Worm (Caenorhabditis elegans): ENCODE data around the gene B0336.7.

B0336.7 gene

DNA sequence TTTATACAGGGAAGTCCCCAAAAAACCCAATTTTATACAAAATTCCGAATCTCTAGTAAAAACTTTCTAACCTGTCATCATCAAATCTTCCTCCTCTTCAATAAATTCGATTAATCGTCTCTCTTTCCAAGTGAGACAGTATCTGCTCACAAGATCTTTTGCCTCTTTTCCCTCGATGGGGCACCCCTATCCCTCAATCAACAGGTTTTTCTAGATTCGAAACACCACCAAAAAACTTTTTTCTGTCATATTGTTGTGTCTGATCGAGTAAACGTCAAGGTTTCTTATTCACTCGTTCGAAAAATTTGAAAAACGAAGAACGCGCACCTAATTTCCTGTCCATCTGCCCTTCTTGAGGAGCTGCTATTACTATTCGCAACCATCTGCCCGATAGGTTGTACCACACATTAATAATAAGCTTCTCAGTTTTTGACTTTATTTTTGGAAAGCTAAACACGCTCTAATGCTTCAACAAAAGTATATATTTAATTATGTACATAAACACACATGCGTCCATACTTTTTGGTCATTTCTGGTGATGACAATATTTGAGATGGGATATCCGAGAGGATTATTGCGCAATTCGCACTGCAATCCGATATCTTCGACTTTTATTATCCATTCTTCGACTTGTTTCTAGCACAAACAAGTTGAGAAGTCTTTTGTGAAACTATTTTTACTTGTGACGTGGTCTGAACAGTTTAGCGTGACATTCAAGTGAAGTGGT is 22.1 kb upstream of the B0336.7 start:
- TF ChIP-seq aha-1 (tag) = peak; percentile 93
- no peak for TF ChIP-seq vab-7 (GFP tag; IDR thresholded peaks at IDR 0.05)
- peak in 1 of 2 experiments; percentile 13 for TF ChIP-seq unc-62 (GFP tag; optimal IDR thresholded peaks at IDR 0.05 in 1 of 2)
- TF ChIP-seq unc-62 (tag; optimal IDR thresholded peaks at IDR 0.05) = no peak

DNA sequence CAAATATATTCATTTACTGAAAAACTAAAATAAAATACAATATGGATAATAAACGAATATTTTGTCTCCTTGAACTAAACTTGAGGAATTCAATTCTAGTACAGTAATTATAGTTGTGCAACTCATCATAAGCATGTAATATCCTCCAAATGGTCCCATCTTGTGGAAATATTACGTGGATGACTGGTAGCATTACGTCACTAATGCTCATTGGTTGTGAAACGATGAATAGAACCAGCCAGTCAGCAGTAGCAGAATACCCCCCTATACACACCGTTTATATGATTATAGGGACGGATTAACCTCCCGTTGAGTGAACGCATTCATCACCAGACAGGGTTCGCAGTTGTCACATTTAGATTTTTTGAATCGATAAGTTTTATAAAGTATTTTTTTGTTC is 21.2 kb upstream of the B0336.7 start:
- no peak for TF ChIP-seq attf-4 (tag; optimal IDR thresholded peaks at IDR 0.05)
- no peak for TF ChIP-seq daf-12 (tag; optimal IDR thresholded peaks at IDR 0.05)
- TF ChIP-seq F10B5.3 (tag; optimal IDR thresholded peaks at IDR 0.05) = no peak
- no peak for TF ChIP-seq zip-11 (GFP tag; IDR thresholded peaks at IDR 0.05)
- no peak for TF ChIP-seq aha-1 (tag)
- no peak for TF ChIP-seq vab-7 (GFP tag; IDR thresholded peaks at IDR 0.05)
- TF ChIP-seq gei-8 (GFP tag; optimal IDR thresholded peaks at IDR 0.05) = no peak
- no peak for TF ChIP-seq mdl-1 (tag; optimal IDR thresholded peaks at IDR 0.05)
- no peak for TF ChIP-seq egl-43 (GFP tag; IDR thresholded peaks at IDR 0.05)
- TF ChIP-seq nhr-42 (GFP tag; IDR thresholded peaks at IDR 0.05) = no peak
- TF ChIP-seq aly-2 (tag; optimal IDR thresholded peaks at IDR 0.05) = no peak
- no peak for TF ChIP-seq mxl-2 (GFP tag; conservative IDR thresholded peaks at IDR 0.05)

DNA sequence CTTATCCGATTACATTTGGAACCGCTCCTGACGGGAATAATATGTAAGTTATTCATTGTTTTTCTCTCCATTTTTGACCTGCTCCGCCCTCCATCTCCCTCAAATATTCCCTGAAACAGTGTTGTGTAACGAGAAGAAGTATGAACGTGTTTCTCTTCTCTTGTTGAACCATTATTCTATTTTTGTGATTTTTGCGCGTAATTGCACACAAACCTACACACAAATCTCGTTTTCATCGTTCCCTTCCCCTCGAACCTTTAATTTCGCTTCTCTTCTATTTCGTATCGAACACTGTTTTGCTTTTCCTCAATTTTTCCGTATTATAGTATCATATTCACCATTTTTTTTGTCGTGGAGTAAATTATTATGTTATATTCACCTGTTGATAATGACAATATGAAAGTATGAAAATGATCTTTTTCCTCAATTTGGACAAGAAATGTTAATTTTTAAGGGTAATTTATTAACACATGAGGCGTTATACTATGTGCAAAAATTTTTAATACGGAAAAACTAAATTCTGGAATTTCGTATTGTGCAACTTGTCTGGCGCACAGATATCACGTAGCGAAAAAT is 20.1 kb upstream of the B0336.7 start:
- TF ChIP-seq nhr-42 (GFP tag; IDR thresholded peaks at IDR 0.05) (no peak), lin-29 (GFP tag; IDR thresholded peaks at IDR 0.05) (no peak), Y105C5A.15 (GFP tag; IDR thresholded peaks at IDR 0.05) (0 out of 2 replicates have a peak, but pooled peaks have one; percentile 35), unc-62 (GFP tag; optimal IDR thresholded peaks at IDR 0.05 in 1 of 2) (peak in 1 of 2 experiments; percentile 85), unc-62 (tag; optimal IDR thresholded peaks at IDR 0.05) (no peak), F44E2.7 (GFP tag; IDR thresholded peaks at IDR 0.05) (no peak), ama-1 (optimal IDR thresholded peaks at IDR 0.05) (peak; percentile 67), dpl-1 (GFP tag; optimal IDR thresholded peaks at IDR 0.05) (no peak), daf-19 (GFP tag; conservative IDR thresholded peaks at IDR 0.05) (peak; percentile 64; the same call in 1 of the 2 replicates)

- 0 out of 2 replicates have a peak, but pooled peaks have one; percentile 11 for TF ChIP-seq zip-11 (GFP tag; IDR thresholded peaks at IDR 0.05)
- peak; percentile 17; the same call in 1 of the 2 replicates for TF ChIP-seq pha-4 (GFP tag; IDR thresholded peaks at IDR 0.05)
- TF ChIP-seq pha-4 (tag; optimal IDR thresholded peaks at IDR 0.05) = no peak
- peak; percentile 32 for TF ChIP-seq nhr-25 (tag; optimal IDR thresholded peaks at IDR 0.05; ENCODE audit: borderline replicate concordance, insufficient read depth)
- TF ChIP-seq daf-12 (tag; optimal IDR thresholded peaks at IDR 0.05) = no peak
- TF ChIP-seq Y105C5A.15 (GFP tag; IDR thresholded peaks at IDR 0.05) = peak; percentile 38; the same call in 1 of the 2 replicates
- no peak for TF ChIP-seq lin-29 (GFP tag; IDR thresholded peaks at IDR 0.05)
- TF ChIP-seq daf-19 (GFP tag; conservative IDR thresholded peaks at IDR 0.05) = no peak
- TF ChIP-seq ztf-7 (tag; optimal IDR thresholded peaks at IDR 0.05) = no peak
- TF ChIP-seq nhr-11 (tag; optimal IDR thresholded peaks at IDR 0.05) = peak; percentile 60
- TF ChIP-seq mdl-1 (tag; optimal IDR thresholded peaks at IDR 0.05) = peak; percentile 66 to 78
- no peak for TF ChIP-seq lin-15B (tag; optimal IDR thresholded peaks at IDR 0.05)
- 0 out of 2 replicates have a peak, but pooled peaks have one; percentile 9 for TF ChIP-seq arid-1 (GFP tag; conservative IDR thresholded peaks at IDR 0.05)
- TF ChIP-seq mdt-29 (GFP tag; IDR thresholded peaks at IDR 0.05) = peak; percentile 23; the same call in 1 of the 2 replicates
- TF ChIP-seq unc-62 (GFP tag; optimal IDR thresholded peaks at IDR 0.05 in 1 of 2) = peak in 1 of 2 experiments; percentile 93
- no peak for TF ChIP-seq unc-62 (tag; optimal IDR thresholded peaks at IDR 0.05)
- TF ChIP-seq nhr-237 (tag; optimal IDR thresholded peaks at IDR 0.05) = no peak
- TF ChIP-seq hlh-30 (tag; optimal IDR thresholded peaks at IDR 0.05; ENCODE audit: insufficient read depth) = peak; percentile 64
- no peak for TF ChIP-seq T20F7.1 (GFP tag; optimal IDR thresholded peaks at IDR 0.05)
- TF ChIP-seq R02D3.7 (tag; optimal IDR thresholded peaks at IDR 0.05) = no peak
- no peak for TF ChIP-seq tag-97 (GFP tag; IDR thresholded peaks at IDR 0.05)
- TF ChIP-seq dve-1 (tag; optimal IDR thresholded peaks at IDR 0.05; ENCODE audit: insufficient read depth) = peak; percentile 63
- TF ChIP-seq nhr-6 (tag; optimal IDR thresholded peaks at IDR 0.05) = peak; percentile 79
- peak; percentile 26 for TF ChIP-seq dpl-1 (GFP tag; optimal IDR thresholded peaks at IDR 0.05)
- no peak for TF ChIP-seq spr-1 (tag; optimal IDR thresholded peaks at IDR 0.05)
- TF ChIP-seq daf-16 (GFP tag; optimal IDR thresholded peaks at IDR 0.05) = no peak
- TF ChIP-seq daf-16 (tag; optimal IDR thresholded peaks at IDR 0.05) = peak; percentile 6
- no peak for TF ChIP-seq ceh-82 (tag; optimal IDR thresholded peaks at IDR 0.05)
- 0 out of 2 replicates have a peak, but pooled peaks have one; percentile 30 for TF ChIP-seq F44E2.7 (GFP tag; IDR thresholded peaks at IDR 0.05)
- TF ChIP-seq duxl-1 (tag; optimal IDR thresholded peaks at IDR 0.05; ENCODE audit: poor library complexity) = peak; percentile 27
- no peak for TF ChIP-seq unc-39 (tag; optimal IDR thresholded peaks at IDR 0.05)
- peak; percentile 46 for TF ChIP-seq nhr-77 (tag; optimal IDR thresholded peaks at IDR 0.05)
These were observed 18.3 kb upstream of the B0336.7 start for ce11 chrIII:5715467-5715866.

Measured in whole organism, L4 larva.